Worm (Caenorhabditis elegans) whole organism, L2 larva: ENCODE data around the gene srg-57.
A peak's percentile ranks its signal among the peaks of the same experiment; 100 is the strongest.

Experiments used
- C34F6.9 ChIP-seq: fragments of 150-350 bp; optimal IDR thresholded peaks from 2 replicates; lab custom pipeline; 2014; ENCODE audit warnings: missing biosample characterization, missing genetic modification characterization
- F13H6.1 ChIP-seq: sonication (generic microtip); optimal IDR thresholded peaks from 2 replicates; lab custom pipeline; 2016; ENCODE audit warnings: missing genetic modification characterization, missing compliant biosample characterization
- R02D3.7 ChIP-seq: fragments of 150-350 bp; optimal IDR thresholded peaks from 2 replicates; lab custom pipeline; 2014; ENCODE audit warnings: missing biosample characterization, missing genetic modification characterization
- Y55F3AM.14 ChIP-seq: fragments of 200-800 bp; sonication (Bioruptor generic); optimal IDR thresholded peaks from 2 replicates; lab custom pipeline; 2018; ENCODE audit warnings: mild to moderate bottlenecking, missing genetic modification characterization, missing compliant biosample characterization
- ZK546.5 ChIP-seq: sonication (generic microtip); optimal IDR thresholded peaks from 2 replicates; lab custom pipeline; 2017; ENCODE audit warnings: missing biosample characterization, missing genetic modification characterization
- aly-2 ChIP-seq: fragments of 150-350 bp; optimal IDR thresholded peaks from 2 replicates; lab custom pipeline; 2014; ENCODE audit warnings: missing biosample characterization, missing genetic modification characterization
- ama-1 ChIP-seq: fragments of 150-350 bp; optimal IDR thresholded peaks from 2 replicates; lab custom pipeline; 2018; ENCODE audit warnings: inconsistent platforms
- blmp-1 ChIP-seq: sonication (generic microtip); optimal IDR thresholded peaks from 2 replicates; lab custom pipeline; 2017; ENCODE audit warnings: missing genetic modification characterization, mild to moderate bottlenecking, missing compliant biosample characterization, antibody characterized with exemption, moderate library complexity; ENCODE audit not compliant: insufficient read depth
- ceh-82 ChIP-seq: fragments of 150-350 bp; optimal IDR thresholded peaks from 2 replicates; lab custom pipeline; 2014; ENCODE audit warnings: missing biosample characterization, missing genetic modification characterization
- crh-2 ChIP-seq: sonication (generic microtip); optimal IDR thresholded peaks from 2 replicates; lab custom pipeline; 2017; ENCODE audit warnings: missing biosample characterization, missing genetic modification characterization
- dmd-4 ChIP-seq: sonication (generic microtip); optimal IDR thresholded peaks from 2 replicates; lab custom pipeline; 2017; ENCODE audit warnings: missing biosample characterization, missing genetic modification characterization
- elt-3 ChIP-seq: sonication (generic microtip); optimal IDR thresholded peaks from 2 replicates; lab custom pipeline; 2017; ENCODE audit warnings: missing biosample characterization, missing genetic modification characterization
- fos-1 ChIP-seq: fragments of 150-350 bp; optimal IDR thresholded peaks from 2 replicates; lab custom pipeline; 2014; ENCODE audit warnings: missing biosample characterization, missing genetic modification characterization
- gmeb-1 ChIP-seq: fragments of 150-350 bp; optimal IDR thresholded peaks from 2 replicates; lab custom pipeline; 2014; ENCODE audit warnings: missing biosample characterization, missing genetic modification characterization
- lin-11 ChIP-seq: fragments of 150-350 bp; sonication (generic microtip); optimal IDR thresholded peaks from 2 replicates; lab custom pipeline; 2014; ENCODE audit warnings: missing biosample characterization, missing genetic modification characterization, inconsistent platforms, mixed read lengths
- lin-39 ChIP-seq: fragments of 150-350 bp; optimal IDR thresholded peaks from 2 replicates; lab custom pipeline; 2014; ENCODE audit warnings: missing biosample characterization, missing genetic modification reagents, missing genetic modification characterization
- lsy-2 ChIP-seq, 2 experiments: fragments of 150-350 bp in 1 of 2; sonication (generic microtip) in 1 of 2; optimal IDR thresholded peaks; 2 replicates each; lab custom pipeline; 2014 to 2017; ENCODE audit warnings: missing biosample characterization in 2 of 2, missing genetic modification characterization in 2 of 2
- mab-5 ChIP-seq: fragments of 150-350 bp; optimal IDR thresholded peaks from 2 replicates; lab custom pipeline; 2014; ENCODE audit warnings: missing biosample characterization, missing genetic modification characterization
- mbf-1 ChIP-seq: sonication (generic microtip); optimal IDR thresholded peaks from 2 replicates; lab custom pipeline; 2017; ENCODE audit warnings: missing biosample characterization, missing genetic modification characterization
- nhr-10 ChIP-seq: sonication (generic microtip); optimal IDR thresholded peaks from 2 replicates; lab custom pipeline; 2017; ENCODE audit warnings: missing biosample characterization, missing genetic modification characterization
- nhr-12 ChIP-seq: fragments of 150-350 bp; optimal IDR thresholded peaks from 2 replicates; lab custom pipeline; 2014; ENCODE audit warnings: missing biosample characterization, missing genetic modification characterization
- nhr-23 ChIP-seq: fragments of 150-350 bp; optimal IDR thresholded peaks from 2 replicates; lab custom pipeline; 2014; ENCODE audit warnings: missing biosample characterization, missing genetic modification reagents, missing genetic modification characterization
- nhr-237 ChIP-seq: fragments of 150-350 bp; optimal IDR thresholded peaks from 2 replicates; lab custom pipeline; 2014; ENCODE audit warnings: missing biosample characterization, missing genetic modification characterization
- nhr-25 ChIP-seq: fragments of 150-350 bp; sonication (generic microtip); optimal IDR thresholded peaks from 3 replicates; lab custom pipeline; 2014; ENCODE audit warnings: missing biosample characterization, missing genetic modification characterization
- peb-1 ChIP-seq: fragments of 150-350 bp; optimal IDR thresholded peaks from 2 replicates; lab custom pipeline; 2014; ENCODE audit warnings: missing biosample characterization, missing genetic modification characterization
- sem-4 ChIP-seq: fragments of 150-350 bp; optimal IDR thresholded peaks from 2 replicates; lab custom pipeline; 2014; ENCODE audit warnings: missing biosample characterization, missing genetic modification reagents, missing genetic modification characterization
- sma-3 ChIP-seq: sonication (generic microtip); optimal IDR thresholded peaks from 2 replicates; lab custom pipeline; 2016; ENCODE audit warnings: missing genetic modification reagents, missing genetic modification characterization, missing compliant biosample characterization
- sma-9 ChIP-seq, 2 experiments: fragments of 150-350 bp in 1 of 2; sonication (generic microtip) in 1 of 2; optimal IDR thresholded peaks; 2 replicates each; lab custom pipeline; 2014 to 2016; ENCODE audit warnings: missing genetic modification characterization in 2 of 2, mild to moderate bottlenecking in 1 of 2, missing biosample characterization in 1 of 2, missing compliant biosample characterization in 1 of 2, missing genetic modification reagents in 1 of 2, moderate library complexity in 1 of 2
- snpc-4 ChIP-seq: fragments of 150-350 bp; optimal IDR thresholded peaks from 2 replicates; lab custom pipeline; 2014; ENCODE audit warnings: missing biosample characterization, missing genetic modification characterization
- unc-62 ChIP-seq: fragments of 150-350 bp; optimal IDR thresholded peaks from 2 replicates; lab custom pipeline; 2014; ENCODE audit warnings: missing biosample characterization, missing genetic modification reagents, missing genetic modification characterization
- zag-1 ChIP-seq: fragments of 150-350 bp; optimal IDR thresholded peaks from 2 replicates; lab custom pipeline; 2014; ENCODE audit warnings: missing biosample characterization, missing genetic modification characterization
- ztf-1 ChIP-seq: fragments of 200-800 bp; sonication (Bioruptor generic); conservative IDR thresholded peaks from 2 replicates; pipeline ENCODE4 v1.3.6; 2022; ENCODE audit warnings: missing genetic modification characterization, missing compliant biosample characterization

The srg-57 gene

DNA sequence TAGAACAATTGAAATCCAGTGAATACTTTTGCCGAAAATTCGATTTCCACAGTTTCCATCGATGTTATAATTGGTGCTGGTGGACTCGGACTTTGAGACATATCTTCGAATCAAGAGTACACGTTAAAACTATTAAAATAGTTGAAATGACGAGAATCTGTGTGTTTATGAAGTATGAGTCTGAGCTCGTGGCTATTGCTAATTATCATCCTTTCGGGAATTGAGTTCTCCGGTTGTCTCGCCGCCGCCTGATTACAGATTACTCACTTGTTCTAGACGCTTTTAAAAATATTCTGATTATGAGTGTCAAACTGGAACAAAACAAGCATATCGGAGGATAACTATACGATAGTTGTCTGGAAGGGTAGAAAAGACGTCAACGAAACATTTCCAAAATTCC, 3.9 kb upstream of the srg-57 start, which contains the start of gene srg-56:
Gene srg-56, minus strand, starts transcription at position 101 of the 400 bp plus-strand sequence.
- TF ChIP-seq aly-2 (tag; lab: Kevin White, UChicago) (no peak), Y55F3AM.14 (GFP tag; lab: Kevin White, UChicago) (no peak)

DNA sequence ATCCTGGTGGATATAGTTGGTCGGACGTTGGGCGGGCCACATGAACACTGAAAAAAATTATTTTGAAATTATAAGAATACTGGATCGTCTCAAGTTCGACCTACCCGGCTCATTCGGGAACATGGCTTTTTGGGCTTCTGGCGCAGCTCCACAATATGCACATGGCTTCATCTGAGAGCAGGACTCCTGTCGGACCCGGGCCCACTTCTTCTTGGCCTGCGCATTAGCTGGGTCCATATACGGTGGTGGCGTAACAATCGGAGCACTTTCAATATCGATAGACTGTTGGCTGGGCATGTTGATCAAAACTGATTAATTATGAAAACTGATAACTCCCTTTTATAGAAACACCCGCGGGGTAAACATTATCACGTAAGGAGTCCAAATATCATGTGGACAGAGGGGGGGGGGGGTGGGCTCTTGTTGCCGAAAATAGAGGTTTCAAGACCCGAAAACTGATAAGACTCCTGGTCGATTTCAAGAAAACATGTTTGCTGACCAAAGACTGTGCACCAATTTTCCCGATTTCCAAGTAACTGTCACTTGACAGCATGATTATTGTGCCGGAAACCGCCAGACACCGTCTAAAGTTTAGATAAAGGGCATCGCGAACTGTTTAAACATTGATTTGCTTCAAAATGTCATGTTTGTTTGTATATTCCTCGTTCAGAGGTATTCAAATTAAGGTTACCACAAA, 3.3 kb downstream of the srg-57 start, which contains the start of gene dod-3:
Gene dod-3, minus strand, starts transcription at position 315 of the 697 bp plus-strand sequence.
- TF ChIP-seq nhr-10 (tag; lab: Kevin White, UChicago) (no peak), nhr-237 (tag; lab: Kevin White, UChicago) (no peak), gmeb-1 (tag; lab: Kevin White, UChicago) (no peak), nhr-12 (tag; lab: Kevin White, UChicago) (no peak), sem-4 (tag; lab: Kevin White, UChicago) (no peak), lsy-2 (tag; optimal IDR thresholded peaks at IDR 0.05; lab: Kevin White, UChicago) (no peak), F13H6.1 (tag; lab: Kevin White, UChicago) (peak; percentile 57), lin-11 (tag; lab: Kevin White, UChicago) (no peak)

DNA sequence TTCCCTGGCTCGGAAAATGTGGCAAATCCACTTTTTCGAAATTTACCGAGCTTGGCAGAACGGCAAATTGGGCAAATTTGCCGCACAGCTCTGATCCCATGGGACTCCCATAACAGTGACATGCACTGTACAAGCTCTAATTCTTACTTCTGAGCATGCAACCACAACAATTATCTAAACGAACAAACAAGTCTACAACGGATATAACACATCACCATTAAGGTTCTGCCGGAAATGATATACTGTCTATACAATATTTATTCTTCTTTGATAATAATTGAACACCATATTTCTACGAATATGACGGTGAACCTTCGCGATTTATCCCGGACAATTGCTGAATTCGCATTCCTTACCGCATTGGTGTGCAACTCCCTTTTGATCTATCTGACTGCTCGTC, 6.0 kb downstream of the srg-57 start, which contains the start of gene str-33:
Gene str-33, plus strand, starts transcription at position 301 of the 400 bp plus-strand sequence.
- TF ChIP-seq ztf-1 (GFP tag; lab: Robert Waterston, UW) = no peak
- TF ChIP-seq mbf-1 (tag; lab: Kevin White, UChicago) = no peak
- no peak for TF ChIP-seq fos-1 (tag; lab: Kevin White, UChicago)
- TF ChIP-seq sma-9 (GFP tag; optimal IDR thresholded peaks at IDR 0.05; lab: Kevin White, UChicago) = no peak
- no peak for TF ChIP-seq sma-9 (tag; optimal IDR thresholded peaks at IDR 0.05; lab: Kevin White, UChicago)
- no peak for TF ChIP-seq C34F6.9
- no peak for TF ChIP-seq peb-1 (tag; lab: Kevin White, UChicago)
- no peak for TF ChIP-seq elt-3 (tag; lab: Kevin White, UChicago)
- TF ChIP-seq nhr-23 (tag; lab: Kevin White, UChicago) = no peak
- no peak for TF ChIP-seq gmeb-1 (tag; lab: Kevin White, UChicago)
- TF ChIP-seq nhr-25 = no peak
- no peak for TF ChIP-seq crh-2 (tag; lab: Kevin White, UChicago)
- no peak for TF ChIP-seq mab-5 (tag; lab: Kevin White, UChicago)
- TF ChIP-seq sma-3 = no peak
- TF ChIP-seq ZK546.5 (tag; lab: Kevin White, UChicago) = no peak
- no peak for TF ChIP-seq unc-62
- no peak for TF ChIP-seq ceh-82 (tag; lab: Kevin White, UChicago)

- TF ChIP-seq dmd-4 (tag; lab: Kevin White, UChicago) (no peak), zag-1 (tag; lab: Kevin White, UChicago) (no peak), mab-5 (tag; lab: Kevin White, UChicago) (no peak), aly-2 (tag; lab: Kevin White, UChicago) (no peak), nhr-10 (tag; lab: Kevin White, UChicago) (no peak), ama-1 (no peak), nhr-23 (tag; lab: Kevin White, UChicago) (no peak), blmp-1 (tag; lab: Kevin White, UChicago) (no peak), F13H6.1 (tag; lab: Kevin White, UChicago) (no peak), sma-3 (no peak)
These were observed 7.2 kb downstream of the srg-57 start, which contains the start of gene str-13 for ce11 chrV:2727101-2727500. Gene str-13, minus strand, starts transcription at chrV:2727201.

DNA sequence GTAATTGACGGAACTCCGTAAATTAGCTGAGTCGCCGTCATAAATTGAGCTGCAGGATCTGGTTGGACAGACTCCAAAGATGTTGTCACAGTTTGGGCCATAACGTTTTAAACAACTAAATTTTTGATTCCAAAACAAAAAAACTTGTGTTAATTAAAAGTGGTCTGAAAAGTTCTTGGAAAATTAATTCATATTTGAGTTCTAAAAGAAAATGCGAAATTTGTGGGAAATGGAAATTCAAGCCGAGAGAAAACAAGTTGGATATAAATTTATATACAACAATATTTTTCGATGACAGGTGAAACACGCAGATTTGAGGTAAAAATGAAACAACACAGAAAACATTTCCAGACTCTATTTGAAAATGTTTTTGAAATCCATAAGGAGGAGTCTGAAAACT, 9.0 kb downstream of the srg-57 start, which contains the start of gene srg-59:
Gene srg-59, minus strand, starts transcription at position 101 of the 400 bp plus-strand sequence.
- TF ChIP-seq nhr-10 (tag; lab: Kevin White, UChicago) (no peak), R02D3.7 (tag; lab: Kevin White, UChicago) (no peak), gmeb-1 (tag; lab: Kevin White, UChicago) (no peak), fos-1 (tag; lab: Kevin White, UChicago) (no peak), snpc-4 (tag; lab: Kevin White, UChicago) (no peak), lin-39 (tag; lab: Kevin White, UChicago) (no peak), nhr-237 (tag; lab: Kevin White, UChicago) (no peak)
